Worm (Caenorhabditis elegans) whole organism, L2 larva: Measurements from ENCODE around the gene arf-1.

ENCODE experiments used
- C34F6.9 ChIP-seq: fragments of 150-350 bp; optimal IDR thresholded peaks from 2 replicates; lab custom pipeline; 2014; ENCODE audit warnings: missing biosample characterization, missing genetic modification characterization
- F13H6.1 ChIP-seq: sonication (generic microtip); optimal IDR thresholded peaks from 2 replicates; lab custom pipeline; 2016; ENCODE audit warnings: missing genetic modification characterization, missing compliant biosample characterization
- R02D3.7 ChIP-seq: fragments of 150-350 bp; optimal IDR thresholded peaks from 2 replicates; lab custom pipeline; 2014; ENCODE audit warnings: missing biosample characterization, missing genetic modification characterization
- Y55F3AM.14 ChIP-seq: fragments of 200-800 bp; sonication (Bioruptor generic); optimal IDR thresholded peaks from 2 replicates; lab custom pipeline; 2018; ENCODE audit warnings: mild to moderate bottlenecking, missing genetic modification characterization, missing compliant biosample characterization
- ZK546.5 ChIP-seq: sonication (generic microtip); optimal IDR thresholded peaks from 2 replicates; lab custom pipeline; 2017; ENCODE audit warnings: missing biosample characterization, missing genetic modification characterization
- alr-1 ChIP-seq: fragments of 150-350 bp; optimal IDR thresholded peaks from 2 replicates; lab custom pipeline; 2014; ENCODE audit warnings: missing biosample characterization, missing genetic modification characterization
- aly-2 ChIP-seq: fragments of 150-350 bp; optimal IDR thresholded peaks from 2 replicates; lab custom pipeline; 2014; ENCODE audit warnings: missing biosample characterization, missing genetic modification characterization
- ama-1 ChIP-seq: fragments of 150-350 bp; optimal IDR thresholded peaks from 2 replicates; lab custom pipeline; 2018; ENCODE audit warnings: inconsistent platforms
- blmp-1 ChIP-seq: sonication (generic microtip); optimal IDR thresholded peaks from 2 replicates; lab custom pipeline; 2017; ENCODE audit warnings: missing genetic modification characterization, mild to moderate bottlenecking, missing compliant biosample characterization, antibody characterized with exemption, moderate library complexity; ENCODE audit not compliant: insufficient read depth
- ceh-16 ChIP-seq: fragments of 150-350 bp; optimal IDR thresholded peaks from 2 replicates; lab custom pipeline; 2014; ENCODE audit warnings: missing biosample characterization, missing genetic modification characterization
- ceh-82 ChIP-seq: fragments of 150-350 bp; optimal IDR thresholded peaks from 2 replicates; lab custom pipeline; 2014; ENCODE audit warnings: missing biosample characterization, missing genetic modification characterization
- crh-2 ChIP-seq: sonication (generic microtip); optimal IDR thresholded peaks from 2 replicates; lab custom pipeline; 2017; ENCODE audit warnings: missing biosample characterization, missing genetic modification characterization
- dmd-4 ChIP-seq: sonication (generic microtip); optimal IDR thresholded peaks from 2 replicates; lab custom pipeline; 2017; ENCODE audit warnings: missing biosample characterization, missing genetic modification characterization
- egl-27 ChIP-seq: sonication (generic microtip); optimal IDR thresholded peaks from 3 replicates; lab custom pipeline; 2017; ENCODE audit warnings: missing biosample characterization, missing genetic modification reagents, missing genetic modification characterization
- elt-1 ChIP-seq: fragments of 150-350 bp; optimal IDR thresholded peaks from 2 replicates; lab custom pipeline; 2014; ENCODE audit warnings: missing biosample characterization, missing genetic modification characterization
- elt-3 ChIP-seq: sonication (generic microtip); optimal IDR thresholded peaks from 2 replicates; lab custom pipeline; 2017; ENCODE audit warnings: missing biosample characterization, missing genetic modification characterization
- fos-1 ChIP-seq: fragments of 150-350 bp; optimal IDR thresholded peaks from 2 replicates; lab custom pipeline; 2014; ENCODE audit warnings: missing biosample characterization, missing genetic modification characterization
- gmeb-1 ChIP-seq: fragments of 150-350 bp; optimal IDR thresholded peaks from 2 replicates; lab custom pipeline; 2014; ENCODE audit warnings: missing biosample characterization, missing genetic modification characterization
- lin-11 ChIP-seq: fragments of 150-350 bp; sonication (generic microtip); optimal IDR thresholded peaks from 2 replicates; lab custom pipeline; 2014; ENCODE audit warnings: missing biosample characterization, missing genetic modification characterization, inconsistent platforms, mixed read lengths
- lin-13 ChIP-seq: fragments of 150-350 bp; optimal IDR thresholded peaks from 2 replicates; lab custom pipeline; 2014; ENCODE audit warnings: missing biosample characterization, missing genetic modification reagents, missing genetic modification characterization
- lin-39 ChIP-seq: fragments of 150-350 bp; optimal IDR thresholded peaks from 2 replicates; lab custom pipeline; 2014; ENCODE audit warnings: missing biosample characterization, missing genetic modification reagents, missing genetic modification characterization
- lsy-2 ChIP-seq, 2 experiments: fragments of 150-350 bp in 1 of 2; sonication (generic microtip) in 1 of 2; optimal IDR thresholded peaks; 2 replicates each; lab custom pipeline; 2014 to 2017; ENCODE audit warnings: missing biosample characterization in 2 of 2, missing genetic modification characterization in 2 of 2
- mab-5 ChIP-seq: fragments of 150-350 bp; optimal IDR thresholded peaks from 2 replicates; lab custom pipeline; 2014; ENCODE audit warnings: missing biosample characterization, missing genetic modification characterization
- mbf-1 ChIP-seq: sonication (generic microtip); optimal IDR thresholded peaks from 2 replicates; lab custom pipeline; 2017; ENCODE audit warnings: missing biosample characterization, missing genetic modification characterization
- mdl-1 ChIP-seq, 2 experiments: fragments of 150-350 bp in 1 of 2; sonication (generic microtip) in 1 of 2; optimal IDR thresholded peaks; 2 replicates each; lab custom pipeline; 2017; ENCODE audit warnings: missing biosample characterization in 2 of 2, missing genetic modification characterization in 2 of 2
- nhr-10 ChIP-seq: sonication (generic microtip); optimal IDR thresholded peaks from 2 replicates; lab custom pipeline; 2017; ENCODE audit warnings: missing biosample characterization, missing genetic modification characterization
- nhr-11 ChIP-seq: fragments of 150-350 bp; optimal IDR thresholded peaks from 2 replicates; lab custom pipeline; 2014; ENCODE audit warnings: missing biosample characterization, missing genetic modification characterization
- nhr-12 ChIP-seq: fragments of 150-350 bp; optimal IDR thresholded peaks from 2 replicates; lab custom pipeline; 2014; ENCODE audit warnings: missing biosample characterization, missing genetic modification characterization
- nhr-129 ChIP-seq: fragments of 150-350 bp; optimal IDR thresholded peaks from 2 replicates; lab custom pipeline; 2014; ENCODE audit warnings: missing biosample characterization, missing genetic modification characterization
- nhr-21 ChIP-seq: fragments of 150-350 bp; optimal IDR thresholded peaks from 2 replicates; lab custom pipeline; 2014; ENCODE audit warnings: missing biosample characterization, missing genetic modification characterization
- nhr-23 ChIP-seq: fragments of 150-350 bp; optimal IDR thresholded peaks from 2 replicates; lab custom pipeline; 2014; ENCODE audit warnings: missing biosample characterization, missing genetic modification reagents, missing genetic modification characterization
- nhr-237 ChIP-seq: fragments of 150-350 bp; optimal IDR thresholded peaks from 2 replicates; lab custom pipeline; 2014; ENCODE audit warnings: missing biosample characterization, missing genetic modification characterization
- nhr-25 ChIP-seq: fragments of 150-350 bp; sonication (generic microtip); optimal IDR thresholded peaks from 3 replicates; lab custom pipeline; 2014; ENCODE audit warnings: missing biosample characterization, missing genetic modification characterization
- nhr-6 ChIP-seq: fragments of 150-350 bp; optimal IDR thresholded peaks from 2 replicates; lab custom pipeline; 2014; ENCODE audit warnings: missing biosample characterization, missing genetic modification characterization
- nhr-77 ChIP-seq: fragments of 150-350 bp; optimal IDR thresholded peaks from 2 replicates; lab custom pipeline; 2014; ENCODE audit warnings: missing biosample characterization, missing genetic modification characterization
- peb-1 ChIP-seq: fragments of 150-350 bp; optimal IDR thresholded peaks from 2 replicates; lab custom pipeline; 2014; ENCODE audit warnings: missing biosample characterization, missing genetic modification characterization
- sem-4 ChIP-seq: fragments of 150-350 bp; optimal IDR thresholded peaks from 2 replicates; lab custom pipeline; 2014; ENCODE audit warnings: missing biosample characterization, missing genetic modification reagents, missing genetic modification characterization
- skn-1 ChIP-seq: sonication (generic microtip); optimal IDR thresholded peaks from 2 replicates; lab custom pipeline; 2017; ENCODE audit warnings: missing biosample characterization, missing genetic modification characterization
- sma-3 ChIP-seq: sonication (generic microtip); optimal IDR thresholded peaks from 2 replicates; lab custom pipeline; 2016; ENCODE audit warnings: missing genetic modification reagents, missing genetic modification characterization, missing compliant biosample characterization
- sma-9 ChIP-seq, 2 experiments: fragments of 150-350 bp in 1 of 2; sonication (generic microtip) in 1 of 2; optimal IDR thresholded peaks; 2 replicates each; lab custom pipeline; 2014 to 2016; ENCODE audit warnings: missing genetic modification characterization in 2 of 2, mild to moderate bottlenecking in 1 of 2, missing biosample characterization in 1 of 2, missing compliant biosample characterization in 1 of 2, missing genetic modification reagents in 1 of 2, moderate library complexity in 1 of 2
- snpc-4 ChIP-seq: fragments of 150-350 bp; optimal IDR thresholded peaks from 2 replicates; lab custom pipeline; 2014; ENCODE audit warnings: missing biosample characterization, missing genetic modification characterization
- unc-39 ChIP-seq: fragments of 150-350 bp; optimal IDR thresholded peaks from 2 replicates; lab custom pipeline; 2014; ENCODE audit warnings: missing biosample characterization, missing genetic modification characterization
- unc-55 ChIP-seq: fragments of 150-350 bp; sonication (generic microtip); optimal IDR thresholded peaks from 3 replicates; lab custom pipeline; 2014; ENCODE audit warnings: missing biosample characterization, missing genetic modification reagents, missing genetic modification characterization
- unc-62 ChIP-seq: fragments of 150-350 bp; optimal IDR thresholded peaks from 2 replicates; lab custom pipeline; 2014; ENCODE audit warnings: missing biosample characterization, missing genetic modification reagents, missing genetic modification characterization
- zag-1 ChIP-seq: fragments of 150-350 bp; optimal IDR thresholded peaks from 2 replicates; lab custom pipeline; 2014; ENCODE audit warnings: missing biosample characterization, missing genetic modification characterization
- ztf-1 ChIP-seq: fragments of 200-800 bp; sonication (Bioruptor generic); conservative IDR thresholded peaks from 2 replicates; pipeline ENCODE4 v1.3.6; 2022; ENCODE audit warnings: missing genetic modification characterization, missing compliant biosample characterization
- ztf-11 ChIP-seq: sonication (generic microtip); optimal IDR thresholded peaks from 2 replicates; lab custom pipeline; 2017; ENCODE audit warnings: missing biosample characterization, missing genetic modification characterization
- ztf-4 ChIP-seq: fragments of 150-350 bp; optimal IDR thresholded peaks from 2 replicates; lab custom pipeline; 2014; ENCODE audit warnings: missing biosample characterization, missing genetic modification characterization

arf-1 gene

ce11 chrIII:5757492-5758045 is 42.9 kb downstream of the arf-1 start:
- TF ChIP-seq lsy-2 (tag; optimal IDR thresholded peaks at IDR 0.05; lab: Kevin White, UChicago): peak in 1 of 2 experiments; percentile 33
- peak; percentile 5 for TF ChIP-seq zag-1
- TF ChIP-seq mbf-1: no peak
- TF ChIP-seq lin-13 (GFP tag; lab: Kevin White, UChicago): no peak
- peak; percentile 43 for TF ChIP-seq sma-9 (GFP tag; optimal IDR thresholded peaks at IDR 0.05; lab: Kevin White, UChicago)
- no peak for TF ChIP-seq sma-9 (tag; optimal IDR thresholded peaks at IDR 0.05; lab: Kevin White, UChicago)
- no peak for TF ChIP-seq skn-1 (tag; lab: Kevin White, UChicago)
- TF ChIP-seq unc-55 (GFP tag; lab: Kevin White, UChicago): peak; percentile 29
- peak in 1 of 2 experiments; percentile 30 for TF ChIP-seq mdl-1 (tag; optimal IDR thresholded peaks at IDR 0.05; lab: Kevin White, UChicago)
- TF ChIP-seq nhr-21 (tag; lab: Kevin White, UChicago): no peak
- peak; percentile 19 for TF ChIP-seq C34F6.9 (tag; lab: Kevin White, UChicago)

ce11 chrIII:5758519-5759099 is 43.9 kb downstream of the arf-1 start:
- TF ChIP-seq R02D3.7 (tag; lab: Kevin White, UChicago) (no peak), unc-39 (no peak), ceh-82 (tag; lab: Kevin White, UChicago) (no peak), nhr-129 (peak; percentile 55), ztf-11 (tag; lab: Kevin White, UChicago) (no peak), blmp-1 (tag; lab: Kevin White, UChicago) (no peak), nhr-23 (tag; lab: Kevin White, UChicago) (no peak), mab-5 (tag; lab: Kevin White, UChicago) (no peak), sem-4 (tag; lab: Kevin White, UChicago) (peak; percentile 53), dmd-4 (tag; lab: Kevin White, UChicago) (no peak), elt-1 (tag; lab: Kevin White, UChicago) (no peak), ama-1 (lab: Kevin White, UChicago) (peak; percentile 44), skn-1 (tag; lab: Kevin White, UChicago) (no peak), ZK546.5 (tag; lab: Kevin White, UChicago) (no peak), alr-1 (tag; lab: Kevin White, UChicago) (no peak), lsy-2 (tag; optimal IDR thresholded peaks at IDR 0.05; lab: Kevin White, UChicago) (peak in 1 of 2 experiments; percentile 81), nhr-11 (no peak), mbf-1 (no peak), nhr-237 (tag; lab: Kevin White, UChicago) (no peak), nhr-21 (tag; lab: Kevin White, UChicago) (peak; percentile 11), unc-55 (GFP tag; lab: Kevin White, UChicago) (peak; percentile 95), elt-3 (no peak), egl-27 (tag; lab: Kevin White, UChicago) (peak; percentile 27), peb-1 (tag; lab: Kevin White, UChicago) (no peak), unc-62 (GFP tag; lab: Kevin White, UChicago) (no peak), gmeb-1 (tag; lab: Kevin White, UChicago) (no peak), nhr-10 (tag; lab: Kevin White, UChicago) (no peak), ztf-1 (no peak), nhr-25 (tag; lab: Kevin White, UChicago) (no peak), sma-3 (no peak), aly-2 (no peak), ceh-16 (tag; lab: Kevin White, UChicago) (no peak), ztf-4 (tag; lab: Kevin White, UChicago) (peak; percentile 82), sma-9 (GFP tag; optimal IDR thresholded peaks at IDR 0.05; lab: Kevin White, UChicago) (peak; percentile 81), sma-9 (tag; optimal IDR thresholded peaks at IDR 0.05; lab: Kevin White, UChicago) (no peak), nhr-77 (tag; lab: Kevin White, UChicago) (no peak), nhr-12 (tag; lab: Kevin White, UChicago) (no peak), zag-1 (peak; percentile 75), lin-11 (tag; lab: Kevin White, UChicago) (peak; percentile 41), Y55F3AM.14 (GFP tag; lab: Kevin White, UChicago) (peak; percentile 44), snpc-4 (tag; lab: Kevin White, UChicago) (no peak), lin-13 (GFP tag; lab: Kevin White, UChicago) (peak; percentile 62), C34F6.9 (tag; lab: Kevin White, UChicago) (peak; percentile 88), crh-2 (tag; lab: Kevin White, UChicago) (peak; percentile 78), nhr-6 (tag; lab: Kevin White, UChicago) (peak; percentile 43), fos-1 (tag; lab: Kevin White, UChicago) (peak; percentile 30), lin-39 (tag; lab: Kevin White, UChicago) (no peak), F13H6.1 (peak; percentile 35), mdl-1 (tag; optimal IDR thresholded peaks at IDR 0.05; lab: Kevin White, UChicago) (peak in 1 of 2 experiments; percentile 40)
